Fruit fly (Drosophila melanogaster) whole organism, pupa: Measurements from ENCODE around the gene Ugt307A1.
A peak's percentile ranks its signal among the peaks of the same experiment; 100 is the strongest.

Source experiments
- CG10348 ChIP-seq: fragments of 200-800 bp; sonication (Bioruptor generic); IDR thresholded peaks from 2 replicates; pipeline ENCODE4 v1.3.6; 2022; ENCODE audit warnings: missing biosample characterization, missing genetic modification characterization
- CG12605 ChIP-seq: fragments of 200-800 bp; sonication (Bioruptor generic); IDR thresholded peaks from 2 replicates; pipeline ENCODE4 v1.3.6; 2022; ENCODE audit warnings: missing biosample characterization, missing genetic modification characterization
- CG13204 ChIP-seq: fragments of 200-800 bp; sonication (Bioruptor generic); optimal IDR thresholded peaks from 2 replicates; lab custom pipeline; 2018; ENCODE audit warnings: missing biosample characterization, mild to moderate bottlenecking, missing genetic modification characterization, moderate library complexity
- CG14655 ChIP-seq: fragments of 200-800 bp; sonication (Bioruptor generic); optimal IDR thresholded peaks from 3 replicates; lab custom pipeline; 2017; ENCODE audit warnings: mild to moderate bottlenecking, missing biosample characterization, missing genetic modification reagents, missing genetic modification characterization
- CG15710 ChIP-seq: fragments of 200-800 bp; sonication (Bioruptor generic); optimal IDR thresholded peaks from 2 replicates; lab custom pipeline; 2018; ENCODE audit warnings: missing biosample characterization, mild to moderate bottlenecking, missing genetic modification characterization, moderate library complexity
- CG17806 ChIP-seq: fragments of 200-800 bp; sonication (Bioruptor generic); optimal IDR thresholded peaks from 2 replicates; lab custom pipeline; 2018; ENCODE audit warnings: missing biosample characterization, mild to moderate bottlenecking, missing genetic modification characterization, moderate library complexity
- CG32121 ChIP-seq: fragments of 200-800 bp; sonication (Bioruptor generic); IDR thresholded peaks from 2 replicates; pipeline ENCODE4 v1.3.6; 2022; ENCODE audit warnings: missing biosample characterization, missing genetic modification characterization
- CG34367 ChIP-seq: fragments of 200-800 bp; sonication (Bioruptor generic); optimal IDR thresholded peaks from 2 replicates; lab custom pipeline; 2018; ENCODE audit warnings: missing biosample characterization, mild to moderate bottlenecking, missing genetic modification characterization
- CG4496 ChIP-seq: fragments of 200-800 bp; sonication (Bioruptor generic); IDR thresholded peaks from 3 replicates; pipeline ENCODE4 v1.3.6; 2022; ENCODE audit warnings: missing biosample characterization, missing genetic modification characterization
- CG8159 ChIP-seq: fragments of 200-800 bp; sonication (Bioruptor generic); optimal IDR thresholded peaks from 3 replicates; lab custom pipeline; 2018; ENCODE audit warnings: missing biosample characterization, mild to moderate bottlenecking, missing genetic modification characterization, moderate library complexity
- CG8301 ChIP-seq: fragments of 200-800 bp; sonication (Bioruptor generic); optimal IDR thresholded peaks from 2 replicates; lab custom pipeline; 2018; ENCODE audit warnings: missing biosample characterization, mild to moderate bottlenecking, missing genetic modification characterization
- CG9948 ChIP-seq: fragments of 200-800 bp; sonication (Bioruptor generic); optimal IDR thresholded peaks from 2 replicates; lab custom pipeline; 2018; ENCODE audit warnings: missing biosample characterization, mild to moderate bottlenecking, missing genetic modification characterization, moderate library complexity
- D1 ChIP-seq: fragments of 200-800 bp; sonication (Bioruptor generic); optimal IDR thresholded peaks from 2 replicates; lab custom pipeline; 2018; ENCODE audit warnings: missing biosample characterization, mild to moderate bottlenecking, missing genetic modification characterization, moderate library complexity
- EcR ChIP-seq: fragments of 200-800 bp; sonication (Bioruptor generic); optimal IDR thresholded peaks from 3 replicates; lab custom pipeline; 2019; ENCODE audit warnings: missing biosample characterization, missing genetic modification characterization, mild to moderate bottlenecking, moderate library complexity, missing genetic modification reagents
- Ets98B ChIP-seq: fragments of 200-800 bp; sonication (Bioruptor generic); IDR thresholded peaks from 2 replicates; pipeline ENCODE4 v1.3.6; 2022; ENCODE audit warnings: missing biosample characterization, missing genetic modification characterization
- Pif1A ChIP-seq: fragments of 200-800 bp; sonication (Bioruptor generic); optimal IDR thresholded peaks from 3 replicates; lab custom pipeline; 2016; ENCODE audit warnings: missing biosample characterization, missing genetic modification characterization
- Pif1B ChIP-seq: fragments of 200-800 bp; sonication (Bioruptor generic); optimal IDR thresholded peaks from 3 replicates; lab custom pipeline; 2016; ENCODE audit warnings: missing biosample characterization, missing genetic modification characterization
- Snoo ChIP-seq: fragments of 200-800 bp; sonication (Bioruptor generic); optimal IDR thresholded peaks from 3 replicates; lab custom pipeline; 2017; ENCODE audit warnings: missing biosample characterization, mild to moderate bottlenecking, missing genetic modification characterization, inconsistent platforms
- fd96Ca ChIP-seq: fragments of 200-800 bp; sonication (Bioruptor generic); IDR thresholded peaks from 3 replicates; pipeline ENCODE4 v1.3.6; 2022; ENCODE audit warnings: missing biosample characterization, missing genetic modification characterization
- gl ChIP-seq: fragments of 200-800 bp; sonication (Bioruptor generic); optimal IDR thresholded peaks from 2 replicates; lab custom pipeline; 2018; ENCODE audit warnings: missing biosample characterization, mild to moderate bottlenecking, missing genetic modification characterization
- rn ChIP-seq: fragments of 200-800 bp; sonication (Bioruptor generic); IDR thresholded peaks from 2 replicates; pipeline ENCODE4 v1.3.6; 2022; ENCODE audit warnings: missing biosample characterization, missing genetic modification characterization

Ugt307A1 gene

DNA sequence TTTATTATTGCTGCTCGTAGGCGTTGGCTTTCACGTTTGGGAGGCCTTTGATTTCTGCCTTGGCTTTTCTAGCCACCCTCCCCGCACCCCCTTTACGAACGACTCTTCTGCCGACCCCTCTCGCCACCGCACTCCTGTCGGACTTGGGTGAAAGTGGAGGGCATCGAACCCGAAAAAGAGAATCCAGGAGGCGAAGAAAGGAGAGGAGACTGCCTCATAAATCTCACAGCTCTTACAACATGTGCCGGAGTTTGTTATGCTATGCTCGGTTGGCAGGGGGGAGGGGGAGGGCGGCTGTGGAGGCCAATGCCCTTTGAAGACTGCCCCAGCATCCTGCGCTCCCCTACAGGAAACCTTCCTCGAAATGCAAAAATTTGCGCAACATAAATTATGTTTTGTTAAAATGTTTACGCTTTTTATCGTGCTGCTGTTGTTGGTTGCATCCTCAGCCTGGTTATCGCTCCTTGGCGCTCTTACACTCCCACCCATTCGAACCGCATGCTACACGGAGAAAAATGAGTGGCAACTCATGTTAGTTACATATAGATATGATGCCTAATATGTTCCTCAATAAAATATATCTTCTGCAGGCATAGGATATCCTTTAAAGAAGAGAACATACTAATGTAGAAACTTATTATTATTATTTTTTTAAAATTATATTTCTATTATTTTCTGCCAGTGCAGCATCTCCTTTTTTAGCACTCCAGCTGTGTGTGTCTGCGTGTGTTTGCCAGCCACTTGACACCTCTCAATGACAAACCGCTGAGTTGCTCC lies 36.6 kb downstream of the Ugt307A1 start:
- TF ChIP-seq Pif1A (GFP tag; lab: Kevin White, UChicago) (peak; percentile 39), CG9948 (peak; percentile 76), CG4496 (GFP tag; lab: Robert Waterston, UW) (0 out of 3 replicates have a peak, but pooled peaks have one; percentile 25), D1 (tag; lab: Kevin White, UChicago) (no peak), CG34367 (tag; lab: Kevin White, UChicago) (peak; percentile 56), Ets98B (GFP tag; lab: Robert Waterston, UW) (0 out of 2 replicates have a peak, but pooled peaks have one; percentile 11), fd96Ca (GFP tag; lab: Robert Waterston, UW) (no peak), CG14655 (GFP tag; lab: Kevin White, UChicago) (peak; percentile 70), CG32121 (GFP tag; lab: Robert Waterston, UW) (no peak), gl (tag; lab: Kevin White, UChicago) (peak; percentile 33), Pif1B (GFP tag; lab: Kevin White, UChicago) (peak; percentile 53), CG8159 (tag; lab: Kevin White, UChicago) (peak; percentile 84), CG17806 (tag; lab: Kevin White, UChicago) (peak; percentile 82), CG13204 (peak; percentile 50), EcR (GFP tag; lab: Kevin White, UChicago) (peak; percentile 79), CG8301 (tag; lab: Kevin White, UChicago) (peak; percentile 51), CG15710 (peak; percentile 75), CG12605 (GFP tag; lab: Robert Waterston, UW) (no peak; the same call in 1 of the 2 replicates), Snoo (tag; lab: Kevin White, UChicago) (peak; percentile 71), rn (0 out of 2 replicates have a peak, but pooled peaks have one; percentile 23), CG10348 (no peak)

DNA sequence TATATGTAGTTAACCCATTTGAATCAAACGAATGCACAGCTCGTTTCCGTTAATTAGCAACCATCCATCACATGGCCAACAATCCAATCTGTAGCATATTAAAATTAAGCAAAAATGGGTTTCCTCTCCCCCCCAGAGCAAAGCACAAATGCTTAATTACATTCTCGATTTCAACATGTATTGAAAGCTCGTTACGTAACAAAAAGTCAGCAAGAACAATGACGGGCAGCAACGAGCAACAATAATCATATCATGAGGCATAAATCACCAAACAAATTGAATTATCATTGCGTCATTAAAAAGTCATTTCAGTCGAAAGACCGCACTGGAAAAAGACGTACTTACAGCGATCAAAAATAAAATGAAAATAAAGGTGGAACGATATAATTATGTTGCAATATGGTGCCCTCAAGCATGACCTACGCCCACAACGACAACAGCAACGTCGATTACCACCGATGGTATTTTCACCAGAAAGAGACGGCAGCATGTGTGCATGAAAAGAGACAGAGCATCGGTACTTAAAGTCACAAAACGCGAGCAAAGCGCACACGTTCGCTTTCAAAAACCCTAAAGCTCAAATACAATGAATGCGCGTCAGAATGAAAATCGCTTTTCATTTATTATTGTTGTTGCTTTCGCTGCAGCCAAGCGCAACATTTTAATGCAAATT lies 38.6 kb downstream of the Ugt307A1 start:
- TF ChIP-seq CG17806 (tag; lab: Kevin White, UChicago) (no peak), CG15710 (no peak), CG8301 (tag; lab: Kevin White, UChicago) (no peak), CG10348 (no peak), rn (no peak), CG13204 (no peak), Pif1A (GFP tag; lab: Kevin White, UChicago) (no peak), Snoo (tag; lab: Kevin White, UChicago) (no peak), CG8159 (tag; lab: Kevin White, UChicago) (no peak), CG9948 (no peak), CG32121 (GFP tag; lab: Robert Waterston, UW) (no peak), Pif1B (GFP tag; lab: Kevin White, UChicago) (no peak)
- TF ChIP-seq, all 21 proteins: peak for 0

DNA sequence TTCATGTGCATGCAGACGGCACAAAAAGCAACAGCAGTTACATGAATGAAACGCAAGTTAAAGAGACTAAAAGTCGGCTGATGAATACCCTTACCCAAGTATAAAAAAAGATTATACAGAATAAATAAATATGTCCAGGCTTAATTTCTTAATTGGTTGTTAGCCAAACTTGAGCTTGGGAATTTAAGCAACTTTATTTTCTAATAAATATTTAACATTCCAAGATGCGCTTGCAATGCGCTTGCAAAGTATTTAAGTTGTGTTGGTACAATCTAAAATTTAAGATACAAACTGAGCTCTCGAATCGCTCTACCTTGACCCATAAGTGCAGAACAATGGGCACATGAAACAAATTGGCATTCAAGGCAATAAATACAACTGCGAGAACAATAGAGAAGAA lies 40.1 kb downstream of the Ugt307A1 start:
- TF ChIP-seq CG13204 (no peak), CG8159 (tag; lab: Kevin White, UChicago) (peak; percentile 3), CG10348 (no peak), CG8301 (tag; lab: Kevin White, UChicago) (no peak), Ets98B (GFP tag; lab: Robert Waterston, UW) (no peak), CG4496 (GFP tag; lab: Robert Waterston, UW) (no peak), EcR (GFP tag; lab: Kevin White, UChicago) (no peak), rn (no peak), Snoo (tag; lab: Kevin White, UChicago) (no peak), CG12605 (GFP tag; lab: Robert Waterston, UW) (no peak), fd96Ca (GFP tag; lab: Robert Waterston, UW) (no peak), CG9948 (no peak), Pif1A (GFP tag; lab: Kevin White, UChicago) (no peak), gl (tag; lab: Kevin White, UChicago) (no peak), CG32121 (GFP tag; lab: Robert Waterston, UW) (no peak), D1 (tag; lab: Kevin White, UChicago) (no peak), CG15710 (peak; percentile 17), CG34367 (tag; lab: Kevin White, UChicago) (no peak), CG14655 (GFP tag; lab: Kevin White, UChicago) (peak; percentile 29), Pif1B (GFP tag; lab: Kevin White, UChicago) (no peak)

DNA sequence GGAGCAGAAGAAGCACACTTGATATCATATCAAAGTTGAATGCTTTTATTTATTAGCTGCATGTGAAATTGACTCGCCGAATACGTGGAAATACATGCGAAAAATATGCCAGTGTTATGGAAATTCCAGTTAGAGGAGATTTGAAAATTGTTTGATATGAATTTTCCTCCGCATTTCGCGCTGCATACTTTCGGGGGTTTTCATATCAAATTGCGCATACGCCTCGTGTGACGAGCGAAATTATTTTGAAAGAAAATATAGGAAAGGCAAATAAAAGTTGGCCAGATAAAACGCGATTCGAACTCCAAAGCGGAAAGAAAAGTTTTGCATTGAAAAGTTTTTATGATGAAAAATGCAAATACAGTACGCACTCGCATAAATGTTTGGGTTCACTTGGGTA lies 42.5 kb downstream of the Ugt307A1 start:
- TF ChIP-seq fd96Ca (GFP tag; lab: Robert Waterston, UW) (no peak), CG4496 (GFP tag; lab: Robert Waterston, UW) (0 out of 3 replicates have a peak, but pooled peaks have one; percentile 35), CG14655 (GFP tag; lab: Kevin White, UChicago) (no peak)

DNA sequence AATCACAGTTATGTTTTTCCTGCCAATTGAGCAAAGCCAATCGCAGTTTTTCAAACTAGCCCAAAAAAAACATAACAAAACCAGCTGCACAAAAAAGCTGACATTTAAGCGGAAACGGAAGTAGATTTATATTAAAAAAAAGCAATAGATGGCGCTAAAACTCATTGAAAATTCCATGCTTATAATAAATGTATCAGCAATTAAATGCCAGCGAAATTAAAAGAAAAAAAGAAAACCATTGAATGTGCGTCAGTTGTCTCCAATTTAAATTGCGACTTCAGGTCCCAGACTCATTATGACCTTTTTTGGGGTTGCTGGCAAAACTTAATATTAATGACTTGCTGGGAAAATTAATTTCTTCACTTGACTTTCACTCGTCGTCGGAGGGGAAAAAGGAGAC lies 46.4 kb downstream of the Ugt307A1 start:
- no peak for TF ChIP-seq CG17806 (tag; lab: Kevin White, UChicago)
- no peak for TF ChIP-seq CG34367 (tag; lab: Kevin White, UChicago)
- no peak for TF ChIP-seq gl (tag; lab: Kevin White, UChicago)
- no peak for TF ChIP-seq rn
- TF ChIP-seq fd96Ca (GFP tag; lab: Robert Waterston, UW) = no peak
- TF ChIP-seq Pif1A (GFP tag; lab: Kevin White, UChicago) = no peak
- no peak for TF ChIP-seq Snoo (tag; lab: Kevin White, UChicago)
